Worm (Caenorhabditis elegans) whole organism, late embryonic: ENCODE data around the gene pgph-1.

Source experiments
- C38D4.7 ChIP-seq: fragments of 200-800 bp; sonication (Bioruptor generic); optimal IDR thresholded peaks from 2 replicates; lab custom pipeline; 2018; ENCODE audit warnings: mild to moderate bottlenecking, missing genetic modification characterization, moderate library complexity, missing compliant biosample characterization
- K09A11.1 ChIP-seq: sonication (generic microtip); optimal IDR thresholded peaks from 2 replicates; lab custom pipeline; 2017; ENCODE audit warnings: antibody characterized with exemption, mild to moderate bottlenecking, missing genetic modification characterization, missing compliant biosample characterization; ENCODE audit not compliant: insufficient read depth
- T23F11.4 ChIP-seq: fragments of 200-800 bp; sonication (Bioruptor generic); optimal IDR thresholded peaks from 2 replicates; lab custom pipeline; 2018; ENCODE audit warnings: mild to moderate bottlenecking, missing genetic modification characterization, missing compliant biosample characterization
- Y22D7AL.16 ChIP-seq: sonication (generic microtip); optimal IDR thresholded peaks from 2 replicates; lab custom pipeline; 2016; ENCODE audit warnings: missing genetic modification characterization, missing compliant biosample characterization
- ceh-30 ChIP-seq: fragments of 150-350 bp; optimal IDR thresholded peaks from 2 replicates; lab custom pipeline; 2014; ENCODE audit warnings: missing biosample characterization, missing genetic modification characterization
- ceh-31 ChIP-seq: sonication (generic microtip); optimal IDR thresholded peaks from 2 replicates; lab custom pipeline; 2016; ENCODE audit warnings: missing genetic modification characterization, missing compliant biosample characterization
- ceh-34 ChIP-seq: sonication (generic microtip); optimal IDR thresholded peaks from 2 replicates; lab custom pipeline; 2016; ENCODE audit warnings: mild to moderate bottlenecking, missing genetic modification characterization, missing compliant biosample characterization
- ceh-9 ChIP-seq: sonication (generic microtip); optimal IDR thresholded peaks from 2 replicates; lab custom pipeline; 2016; ENCODE audit warnings: mild to moderate bottlenecking, missing genetic modification characterization, inconsistent platforms, missing compliant biosample characterization
- che-1 ChIP-seq: sonication (generic microtip); optimal IDR thresholded peaks from 2 replicates; lab custom pipeline; 2016; ENCODE audit warnings: mild to moderate bottlenecking, missing genetic modification characterization, missing compliant biosample characterization
- elt-2 ChIP-seq: sonication (generic microtip); optimal IDR thresholded peaks from 2 replicates; lab custom pipeline; 2016; ENCODE audit warnings: missing genetic modification reagents, missing genetic modification characterization, missing compliant biosample characterization
- elt-4 ChIP-seq: sonication (generic microtip); optimal IDR thresholded peaks from 2 replicates; lab custom pipeline; 2016; ENCODE audit warnings: missing genetic modification characterization, missing compliant biosample characterization
- fkh-10 ChIP-seq: fragments of 150-350 bp; optimal IDR thresholded peaks from 2 replicates; lab custom pipeline; 2014; ENCODE audit warnings: missing biosample characterization, missing genetic modification reagents, missing genetic modification characterization
- hlh-15 ChIP-seq: sonication (generic microtip); optimal IDR thresholded peaks from 2 replicates; lab custom pipeline; 2016; ENCODE audit warnings: missing genetic modification characterization, missing compliant biosample characterization
- hlh-6 ChIP-seq: sonication (generic microtip); optimal IDR thresholded peaks from 2 replicates; lab custom pipeline; 2016; ENCODE audit warnings: missing genotype, missing genetic modification characterization, missing compliant biosample characterization
- hlh-8 ChIP-seq: sonication (generic microtip); optimal IDR thresholded peaks from 2 replicates; lab custom pipeline; 2016; ENCODE audit warnings: missing genotype, missing genetic modification characterization, missing compliant biosample characterization
- lim-6 ChIP-seq: sonication (generic microtip); optimal IDR thresholded peaks from 2 replicates; lab custom pipeline; 2016; ENCODE audit warnings: missing genetic modification characterization, missing compliant biosample characterization
- madf-2 ChIP-seq: sonication (generic microtip); optimal IDR thresholded peaks from 2 replicates; lab custom pipeline; 2017; ENCODE audit warnings: missing genetic modification characterization, missing compliant biosample characterization
- nhr-232 ChIP-seq: sonication (generic microtip); optimal IDR thresholded peaks from 2 replicates; lab custom pipeline; 2016; ENCODE audit warnings: missing genetic modification characterization, missing compliant biosample characterization
- pha-4 ChIP-seq: fragments of 150-350 bp; optimal IDR thresholded peaks from 2 replicates; lab custom pipeline; 2018; ENCODE audit warnings: missing biosample characterization, missing genetic modification reagents, missing genetic modification characterization
- tbx-7 ChIP-seq: sonication (generic microtip); optimal IDR thresholded peaks from 2 replicates; lab custom pipeline; 2016; ENCODE audit warnings: missing genotype, missing genetic modification characterization, missing compliant biosample characterization
- unc-3 ChIP-seq, 2 experiments: fragments of 200-800 bp in 1 of 2; sonication (Bioruptor generic) in 1 of 2; sonication (generic microtip) in 1 of 2; conservative IDR thresholded peaks in 1 of 2; optimal IDR thresholded peaks in 1 of 2; 2 replicates each; pipeline versions ENCODE4 v1.3.6 to Lab custom; 2016 to 2022; ENCODE audit warnings: missing compliant biosample characterization in 2 of 2, missing genetic modification characterization in 2 of 2, missing genetic modification reagents in 1 of 2
- unc-42 ChIP-seq: sonication (generic microtip); optimal IDR thresholded peaks from 2 replicates; lab custom pipeline; 2016; ENCODE audit warnings: missing genotype, missing genetic modification characterization, missing compliant biosample characterization

The pgph-1 gene

DNA sequence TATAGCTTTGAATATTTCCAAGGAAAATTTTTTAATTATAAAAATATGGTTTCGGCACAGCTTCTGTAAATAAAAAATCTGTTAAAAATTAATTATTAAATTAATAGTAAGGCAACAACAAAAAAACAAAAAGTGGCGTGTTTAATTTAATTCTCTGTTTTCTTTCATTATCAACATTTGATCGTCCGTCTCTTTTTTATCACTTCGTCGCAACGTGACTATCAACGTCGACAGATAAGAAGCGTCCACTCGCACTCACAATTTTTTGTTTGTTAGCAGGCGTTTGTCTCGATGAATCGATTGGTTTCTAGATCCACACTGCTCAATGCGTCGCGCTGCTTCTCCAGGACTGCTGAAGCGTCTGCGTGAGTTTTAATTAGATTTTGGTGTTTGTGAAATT lies 40.7 kb downstream of the pgph-1 start, which contains the start of gene gcst-1:
gcst-1 (plus strand) TSS at position 277 of the 400 bp plus-strand sequence.
- TF ChIP-seq pha-4 (tag; lab: Kevin White, UChicago) (no peak), elt-4 (tag; lab: Kevin White, UChicago) (no peak), K09A11.1 (tag; lab: Kevin White, UChicago) (no peak), ceh-31 (no peak), che-1 (tag; lab: Kevin White, UChicago) (no peak), C38D4.7 (no peak), elt-2 (peak; percentile 82)

DNA sequence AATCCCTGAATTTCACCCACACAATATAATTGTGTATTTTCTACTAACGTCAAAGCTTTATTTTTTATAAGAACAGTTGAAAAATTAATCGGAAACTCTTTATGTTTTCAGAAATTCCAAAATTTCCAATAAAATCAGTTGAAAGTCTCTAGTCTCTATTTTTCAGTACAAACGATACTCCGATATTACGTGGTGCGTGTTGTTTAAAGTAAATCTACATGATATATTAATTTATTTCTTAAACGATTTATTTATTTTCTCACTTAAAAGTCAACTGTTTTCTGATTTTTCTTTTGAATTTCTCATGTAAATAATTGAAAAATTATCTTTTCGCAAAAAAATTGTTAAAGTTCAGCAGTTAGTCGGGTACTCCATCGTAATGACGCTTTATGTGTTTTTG lies 41.1 kb downstream of the pgph-1 start:
- TF ChIP-seq ceh-9 (tag; lab: Kevin White, UChicago) = no peak
- peak; percentile 21 for TF ChIP-seq unc-42

DNA sequence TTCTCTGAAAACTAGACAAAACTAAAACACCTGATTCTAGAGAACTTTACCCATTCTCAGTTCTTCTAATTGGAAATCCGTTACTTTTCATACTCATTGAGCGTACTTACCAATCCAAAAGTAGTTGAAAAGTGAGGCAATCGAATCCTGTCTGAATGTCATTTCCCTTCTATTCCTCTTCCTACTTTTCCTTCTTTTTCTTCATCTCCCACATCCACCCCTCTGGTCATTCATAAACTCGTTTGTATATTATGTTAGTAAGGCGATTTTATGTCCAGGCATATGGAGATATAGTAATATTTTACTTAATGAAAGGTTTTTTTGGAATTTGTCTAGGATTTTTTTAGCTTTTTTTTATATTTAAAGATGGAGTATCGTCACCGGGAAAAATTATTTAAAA lies 45.0 kb downstream of the pgph-1 start:
- TF ChIP-seq ceh-34 (tag; lab: Kevin White, UChicago) = no peak
- no peak for TF ChIP-seq nhr-232
- TF ChIP-seq Y22D7AL.16 (tag; lab: Kevin White, UChicago) = no peak
- TF ChIP-seq T23F11.4 (GFP tag; lab: Kevin White, UChicago) = no peak
- no peak for TF ChIP-seq madf-2 (tag; lab: Kevin White, UChicago)
- TF ChIP-seq unc-42 = peak; percentile 56
- TF ChIP-seq fkh-10 (GFP tag; lab: Kevin White, UChicago) = no peak
- no peak for TF ChIP-seq hlh-8

DNA sequence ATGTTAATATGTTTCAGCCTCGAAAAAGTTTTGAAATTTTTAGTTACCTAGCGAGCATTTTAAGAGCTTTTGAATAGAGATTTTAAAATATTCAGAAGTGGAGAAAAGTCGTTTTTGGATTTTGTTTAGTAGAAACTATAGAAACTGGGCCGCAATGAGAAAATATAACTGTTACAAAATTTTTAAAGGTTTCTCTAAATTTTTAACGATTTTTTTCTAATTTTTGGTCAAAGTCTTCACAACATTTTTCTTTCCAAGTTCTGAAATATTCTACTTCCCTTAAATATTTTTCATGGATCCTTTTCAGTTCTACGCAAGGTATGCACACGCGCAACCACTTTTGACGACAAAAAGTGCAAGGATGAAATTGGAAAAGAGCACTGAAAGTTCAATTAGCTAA lies 47.8 kb downstream of the pgph-1 start, which contains the start of gene peli-1:
peli-1 (plus strand) TSS at position 301 of the 400 bp plus-strand sequence.
- TF ChIP-seq tbx-7 (tag; lab: Kevin White, UChicago) = no peak

DNA sequence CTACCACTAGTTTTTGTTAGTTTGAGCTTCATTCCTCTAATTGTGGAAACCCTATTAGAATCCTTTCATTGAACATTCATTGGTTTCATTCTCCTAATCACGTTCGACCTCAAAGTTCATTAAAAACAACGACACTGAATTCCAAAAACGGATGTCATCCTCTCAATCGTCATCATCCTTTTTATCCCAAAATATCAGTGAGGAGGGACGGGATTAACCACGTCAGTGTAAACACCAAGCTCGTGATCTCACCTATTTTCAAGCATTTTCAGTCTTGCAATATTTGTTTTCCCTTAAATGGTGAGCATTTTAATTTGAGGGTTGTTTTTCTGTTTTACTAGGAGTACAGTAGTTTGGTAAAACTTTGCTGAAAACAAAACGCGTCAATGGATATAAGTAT lies 48.9 kb downstream of the pgph-1 start:
- TF ChIP-seq hlh-15 (tag; lab: Kevin White, UChicago) = no peak
- TF ChIP-seq unc-3 (GFP tag; conservative IDR thresholded peaks at IDR 0.05; lab: Robert Waterston, UW) = no peak
- no peak for TF ChIP-seq unc-3 (tag; optimal IDR thresholded peaks at IDR 0.05; lab: Kevin White, UChicago)
- TF ChIP-seq lim-6 (tag; lab: Kevin White, UChicago) = no peak
- TF ChIP-seq ceh-30 (tag; lab: Kevin White, UChicago) = no peak
- no peak for TF ChIP-seq hlh-6 (tag; lab: Kevin White, UChicago)
